Worm (Caenorhabditis elegans) whole organism, late embryonic: Measurements from ENCODE around the gene tmem-184.

Experiments
- C08G9.2 ChIP-seq: sonication (generic microtip); optimal IDR thresholded peaks from 2 replicates; lab custom pipeline; 2016; ENCODE audit warnings: mild to moderate bottlenecking, missing genetic modification characterization, moderate library complexity, missing compliant biosample characterization
- C38D4.7 ChIP-seq: fragments of 200-800 bp; sonication (Bioruptor generic); optimal IDR thresholded peaks from 2 replicates; lab custom pipeline; 2018; ENCODE audit warnings: mild to moderate bottlenecking, missing genetic modification characterization, moderate library complexity, missing compliant biosample characterization
- K02D7.2 ChIP-seq: sonication (generic microtip); optimal IDR thresholded peaks from 2 replicates; lab custom pipeline; 2017; ENCODE audit warnings: mild to moderate bottlenecking, missing genetic modification characterization, missing compliant biosample characterization
- ahr-1 ChIP-seq: sonication (generic microtip); optimal IDR thresholded peaks from 2 replicates; lab custom pipeline; 2016; ENCODE audit warnings: missing genetic modification characterization, missing compliant biosample characterization
- ama-1 ChIP-seq: fragments of 150-350 bp; optimal IDR thresholded peaks from 2 replicates; lab custom pipeline; 2014
- ceh-14 ChIP-seq: sonication (generic microtip); optimal IDR thresholded peaks from 2 replicates; lab custom pipeline; 2016; ENCODE audit warnings: missing genotype, missing genetic modification characterization, missing compliant biosample characterization
- ceh-18 ChIP-seq: sonication (generic microtip); optimal IDR thresholded peaks from 2 replicates; lab custom pipeline; 2016; ENCODE audit warnings: missing genetic modification characterization, missing compliant biosample characterization
- ceh-19 ChIP-seq: fragments of 200-800 bp; sonication (Bioruptor generic); optimal IDR thresholded peaks from 2 replicates; lab custom pipeline; 2018; ENCODE audit warnings: mild to moderate bottlenecking, missing genetic modification characterization, missing compliant biosample characterization
- ceh-31 ChIP-seq: sonication (generic microtip); optimal IDR thresholded peaks from 2 replicates; lab custom pipeline; 2016; ENCODE audit warnings: missing genetic modification characterization, missing compliant biosample characterization
- ceh-34 ChIP-seq: sonication (generic microtip); optimal IDR thresholded peaks from 2 replicates; lab custom pipeline; 2016; ENCODE audit warnings: mild to moderate bottlenecking, missing genetic modification characterization, missing compliant biosample characterization
- ceh-45 ChIP-seq: fragments of 200-800 bp; sonication (Bioruptor generic); IDR thresholded peaks from 2 replicates; pipeline ENCODE4 v1.3.6; 2022; ENCODE audit warnings: missing genetic modification reagents, missing genetic modification characterization, missing compliant biosample characterization
- ceh-9 ChIP-seq: sonication (generic microtip); optimal IDR thresholded peaks from 2 replicates; lab custom pipeline; 2016; ENCODE audit warnings: mild to moderate bottlenecking, missing genetic modification characterization, inconsistent platforms, missing compliant biosample characterization
- dmd-4 ChIP-seq: sonication (generic microtip); optimal IDR thresholded peaks from 2 replicates; lab custom pipeline; 2016; ENCODE audit warnings: borderline replicate concordance, missing genetic modification characterization, missing compliant biosample characterization
- dve-1 ChIP-seq: sonication (generic microtip); optimal IDR thresholded peaks from 2 replicates; lab custom pipeline; 2017; ENCODE audit warnings: antibody characterized with exemption, mild to moderate bottlenecking, missing genetic modification characterization, missing compliant biosample characterization
- elt-2 ChIP-seq: sonication (generic microtip); optimal IDR thresholded peaks from 2 replicates; lab custom pipeline; 2016; ENCODE audit warnings: missing genetic modification reagents, missing genetic modification characterization, missing compliant biosample characterization
- ets-4 ChIP-seq: sonication (generic microtip); optimal IDR thresholded peaks from 2 replicates; lab custom pipeline; 2016; ENCODE audit warnings: missing genetic modification characterization, missing compliant biosample characterization
- fax-1 ChIP-seq: sonication (generic microtip); optimal IDR thresholded peaks from 2 replicates; lab custom pipeline; 2016; ENCODE audit warnings: missing genotype, missing genetic modification characterization, missing compliant biosample characterization
- fkh-6 ChIP-seq: sonication (generic microtip); optimal IDR thresholded peaks from 2 replicates; lab custom pipeline; 2016; ENCODE audit warnings: missing genetic modification characterization, missing compliant biosample characterization
- gmeb-2 ChIP-seq: sonication (generic microtip); optimal IDR thresholded peaks from 2 replicates; lab custom pipeline; 2016; ENCODE audit warnings: missing genetic modification characterization, inconsistent platforms, missing compliant biosample characterization
- hlh-13 ChIP-seq: fragments of 200-800 bp; sonication (Bioruptor generic); optimal IDR thresholded peaks from 2 replicates; lab custom pipeline; 2018; ENCODE audit warnings: mild to moderate bottlenecking, missing genetic modification characterization, missing compliant biosample characterization
- hlh-6 ChIP-seq: sonication (generic microtip); optimal IDR thresholded peaks from 2 replicates; lab custom pipeline; 2016; ENCODE audit warnings: missing genotype, missing genetic modification characterization, missing compliant biosample characterization
- lim-6 ChIP-seq: sonication (generic microtip); optimal IDR thresholded peaks from 2 replicates; lab custom pipeline; 2016; ENCODE audit warnings: missing genetic modification characterization, missing compliant biosample characterization
- lin-11 ChIP-seq: fragments of 200-800 bp; sonication (Bioruptor generic); optimal IDR thresholded peaks from 2 replicates; lab custom pipeline; 2018; ENCODE audit warnings: mild to moderate bottlenecking, missing genetic modification characterization, missing compliant biosample characterization
- madf-2 ChIP-seq: sonication (generic microtip); optimal IDR thresholded peaks from 2 replicates; lab custom pipeline; 2017; ENCODE audit warnings: missing genetic modification characterization, missing compliant biosample characterization
- nfya-1 ChIP-seq: sonication (generic microtip); optimal IDR thresholded peaks from 2 replicates; lab custom pipeline; 2017; ENCODE audit warnings: missing genetic modification characterization, mild to moderate bottlenecking, missing compliant biosample characterization, antibody characterized with exemption, moderate library complexity
- pat-9 ChIP-seq: fragments of 200-800 bp; sonication (Bioruptor generic); optimal IDR thresholded peaks from 2 replicates; lab custom pipeline; 2018; ENCODE audit warnings: mild to moderate bottlenecking, missing genetic modification characterization, moderate library complexity, missing compliant biosample characterization
- pha-2 ChIP-seq: sonication (generic microtip); optimal IDR thresholded peaks from 2 replicates; lab custom pipeline; 2017; ENCODE audit warnings: mild to moderate bottlenecking, missing genetic modification characterization, missing compliant biosample characterization
- pha-4 ChIP-seq: fragments of 150-350 bp; optimal IDR thresholded peaks from 2 replicates; lab custom pipeline; 2018; ENCODE audit warnings: missing biosample characterization, missing genetic modification reagents, missing genetic modification characterization
- pqm-1 ChIP-seq: sonication (generic microtip); optimal IDR thresholded peaks from 2 replicates; lab custom pipeline; 2016; ENCODE audit warnings: missing genetic modification characterization, missing compliant biosample characterization
- pros-1 ChIP-seq: fragments of 150-350 bp; optimal IDR thresholded peaks from 2 replicates; lab custom pipeline; 2014; ENCODE audit warnings: missing biosample characterization, missing genetic modification reagents, missing genetic modification characterization
- ref-2 ChIP-seq: sonication (generic microtip); optimal IDR thresholded peaks from 2 replicates; lab custom pipeline; 2016; ENCODE audit warnings: missing genetic modification characterization, missing compliant biosample characterization
- rnt-1 ChIP-seq: sonication (generic microtip); optimal IDR thresholded peaks from 2 replicates; lab custom pipeline; 2016; ENCODE audit warnings: missing genetic modification characterization, missing compliant biosample characterization
- sdc-2 ChIP-seq: sonication (generic microtip); optimal IDR thresholded peaks from 2 replicates; lab custom pipeline; 2016; ENCODE audit warnings: missing genotype, missing genetic modification characterization, missing compliant biosample characterization
- sox-2 ChIP-seq: fragments of 200-800 bp; sonication (Bioruptor generic); IDR thresholded peaks from 2 replicates; pipeline ENCODE4 v1.3.6; 2022; ENCODE audit warnings: missing genetic modification reagents, missing genetic modification characterization, missing compliant biosample characterization
- tbx-2 ChIP-seq: sonication (generic microtip); optimal IDR thresholded peaks from 2 replicates; lab custom pipeline; 2016; ENCODE audit warnings: missing genetic modification characterization, missing compliant biosample characterization
- unc-42 ChIP-seq: sonication (generic microtip); optimal IDR thresholded peaks from 2 replicates; lab custom pipeline; 2016; ENCODE audit warnings: missing genotype, missing genetic modification characterization, missing compliant biosample characterization
- unc-86 ChIP-seq: sonication (generic microtip); optimal IDR thresholded peaks from 2 replicates; lab custom pipeline; 2016; ENCODE audit warnings: missing genetic modification characterization, missing compliant biosample characterization

Gene tmem-184

ce11 chrX:14751911-14752310, 45.2 kb upstream of the tmem-184 start, which contains the start of gene C05G5.3:
Gene C05G5.3 (minus strand): TSS chrX:14752011.
- no peak for TF ChIP-seq rnt-1 (tag; lab: Kevin White, UChicago)
- no peak for TF ChIP-seq dmd-4 (tag; lab: Kevin White, UChicago)
- no peak for TF ChIP-seq ceh-9
- no peak for TF ChIP-seq pha-4 (tag; lab: Kevin White, UChicago)
- TF ChIP-seq ceh-19 (GFP tag; lab: Kevin White, UChicago), result no peak
- no peak for TF ChIP-seq ahr-1 (tag; lab: Kevin White, UChicago)
- no peak for TF ChIP-seq dve-1 (tag; lab: Kevin White, UChicago)
- no peak for TF ChIP-seq hlh-6 (tag; lab: Kevin White, UChicago)
- no peak for TF ChIP-seq lim-6 (tag; lab: Kevin White, UChicago)
- TF ChIP-seq lin-11, result no peak
- TF ChIP-seq tbx-2 (tag; lab: Kevin White, UChicago), result no peak
- TF ChIP-seq hlh-13 (GFP tag; lab: Kevin White, UChicago), result no peak
- no peak for TF ChIP-seq sox-2 (GFP tag; lab: Robert Waterston, UW)
- TF ChIP-seq C38D4.7 (GFP tag; lab: Kevin White, UChicago), result no peak
- TF ChIP-seq pqm-1, result no peak
- no peak for TF ChIP-seq K02D7.2 (tag; lab: Kevin White, UChicago)

- TF ChIP-seq C08G9.2, result peak; percentile 32
- peak; percentile 3 for TF ChIP-seq lin-11
- TF ChIP-seq pqm-1, result peak; percentile 13
- peak; percentile 65 for TF ChIP-seq ceh-14 (tag; lab: Kevin White, UChicago)
- no peak for TF ChIP-seq ama-1
- TF ChIP-seq sdc-2 (tag; lab: Kevin White, UChicago), result peak; percentile 68
- no peak for TF ChIP-seq gmeb-2 (tag; lab: Kevin White, UChicago)
- peak; percentile 11 for TF ChIP-seq pha-2
- TF ChIP-seq elt-2 (tag; lab: Kevin White, UChicago), result peak; percentile 89
- TF ChIP-seq ceh-45, result peak; percentile 57; the same call in 1 of the 2 replicates
- peak; percentile 77 for TF ChIP-seq tbx-2 (tag; lab: Kevin White, UChicago)
- peak; percentile 30 for TF ChIP-seq rnt-1 (tag; lab: Kevin White, UChicago)
- peak; percentile 73 for TF ChIP-seq ceh-18 (tag; lab: Kevin White, UChicago)
- peak; percentile 72 for TF ChIP-seq nfya-1 (tag; lab: Kevin White, UChicago)
- peak; percentile 4 for TF ChIP-seq fax-1
- no peak for TF ChIP-seq lim-6 (tag; lab: Kevin White, UChicago)
- no peak for TF ChIP-seq madf-2 (tag; lab: Kevin White, UChicago)
- TF ChIP-seq ets-4 (tag; lab: Kevin White, UChicago), result peak; percentile 5
- peak; percentile 70 for TF ChIP-seq unc-42
- TF ChIP-seq pros-1 (tag; lab: Kevin White, UChicago), result no peak
- peak; percentile 6 for TF ChIP-seq pat-9 (tag; lab: Kevin White, UChicago)
- TF ChIP-seq dmd-4 (tag; lab: Kevin White, UChicago), result no peak
- no peak for TF ChIP-seq fkh-6 (tag; lab: Kevin White, UChicago)
- peak; percentile 59 for TF ChIP-seq ceh-31 (tag; lab: Kevin White, UChicago)
- TF ChIP-seq ceh-19 (GFP tag; lab: Kevin White, UChicago), result peak; percentile 40
- peak; percentile 52 for TF ChIP-seq ref-2 (tag; lab: Kevin White, UChicago)
- no peak for TF ChIP-seq ceh-34 (tag; lab: Kevin White, UChicago)
- TF ChIP-seq dve-1 (tag; lab: Kevin White, UChicago), result peak; percentile 46
- peak; percentile 18 for TF ChIP-seq unc-86 (tag; lab: Kevin White, UChicago)
- TF ChIP-seq, all 69 proteins: peak for 21
Observed at ce11 chrX:14746948-14747347, 40.3 kb upstream of the tmem-184 start, which contains the start of gene C05G5.2. Gene C05G5.2 (plus strand): TSS chrX:14747303.

ce11 chrX:14745218-14745617, 38.6 kb upstream of the tmem-184 start:
- no peak for TF ChIP-seq madf-2 (tag; lab: Kevin White, UChicago)
- TF ChIP-seq ahr-1 (tag; lab: Kevin White, UChicago), result no peak
- no peak for TF ChIP-seq pqm-1
- no peak for TF ChIP-seq unc-86 (tag; lab: Kevin White, UChicago)
- TF ChIP-seq, all 69 proteins: peak for 0
